Worm (Caenorhabditis elegans) whole organism, L4 larva: ENCODE data around the gene lpr-3.

Experiments
- F49E8.2 ChIP-seq: sonication (generic microtip); optimal IDR thresholded peaks from 2 replicates; lab custom pipeline; 2016; ENCODE audit warnings: missing compliant biosample characterization, mild to moderate bottlenecking, missing genetic modification characterization, borderline replicate concordance
- T26A8.4 ChIP-seq: fragments of 200-800 bp; sonication (Bioruptor generic); IDR thresholded peaks from 2 replicates; pipeline ENCODE4 v1.3.6; 2022; ENCODE audit warnings: missing genetic modification characterization, missing compliant biosample characterization
- Y5F2A.4 ChIP-seq: fragments of 200-800 bp; sonication (Bioruptor generic); optimal IDR thresholded peaks from 2 replicates; lab custom pipeline; 2018; ENCODE audit warnings: mild to moderate bottlenecking, missing genetic modification characterization, missing compliant biosample characterization
- attf-4 ChIP-seq: sonication (generic microtip); optimal IDR thresholded peaks from 3 replicates; lab custom pipeline; 2017; ENCODE audit warnings: missing biosample characterization, missing genetic modification characterization
- ceh-20 ChIP-seq: fragments of 200-800 bp; sonication (Bioruptor generic); IDR thresholded peaks from 2 replicates; pipeline ENCODE4 v1.3.6; 2022; ENCODE audit warnings: missing genetic modification reagents, missing genetic modification characterization, missing compliant biosample characterization
- ceh-28 ChIP-seq: fragments of 150-350 bp; optimal IDR thresholded peaks from 2 replicates; lab custom pipeline; 2014; ENCODE audit warnings: missing biosample characterization, missing genetic modification reagents, missing genetic modification characterization
- ceh-32 ChIP-seq: sonication (generic microtip); optimal IDR thresholded peaks from 2 replicates; lab custom pipeline; 2016; ENCODE audit warnings: mild to moderate bottlenecking, missing genetic modification characterization, missing compliant biosample characterization; ENCODE audit not compliant: poor library complexity
- cey-2 ChIP-seq: sonication (generic microtip); optimal IDR thresholded peaks from 3 replicates; lab custom pipeline; 2017; ENCODE audit warnings: missing genetic modification characterization, mild to moderate bottlenecking, missing compliant biosample characterization, antibody characterized with exemption, borderline replicate concordance; ENCODE audit not compliant: insufficient read depth
- daf-16 ChIP-seq, 3 experiments: sonication (generic microtip); optimal IDR thresholded peaks; 2 replicates each; lab custom pipeline; 2016 to 2017; ENCODE audit warnings: missing genetic modification characterization in 3 of 3, missing genetic modification reagents in 3 of 3, mild to moderate bottlenecking in 2 of 3, missing compliant biosample characterization in 2 of 3, missing biosample characterization in 1 of 3, moderate library complexity in 1 of 3
- daf-19 ChIP-seq: fragments of 200-800 bp; sonication (Bioruptor generic); conservative IDR thresholded peaks from 2 replicates; pipeline ENCODE4 v1.3.6; 2022; ENCODE audit warnings: missing genetic modification characterization, missing compliant biosample characterization
- dmd-6 ChIP-seq: fragments of 200-800 bp; sonication (Bioruptor generic); IDR thresholded peaks from 2 replicates; pipeline ENCODE4 v1.3.6; 2022; ENCODE audit warnings: missing genetic modification reagents, missing genetic modification characterization, missing compliant biosample characterization
- dmd-8 ChIP-seq: fragments of 200-800 bp; sonication (Bioruptor generic); IDR thresholded peaks from 2 replicates; pipeline ENCODE4 v1.3.6; 2022; ENCODE audit warnings: missing genetic modification characterization, missing compliant biosample characterization
- dve-1 ChIP-seq: sonication (generic microtip); optimal IDR thresholded peaks from 2 replicates; lab custom pipeline; 2017; ENCODE audit warnings: antibody characterized with exemption, mild to moderate bottlenecking, missing genetic modification characterization, missing compliant biosample characterization; ENCODE audit not compliant: insufficient read depth
- gei-8 ChIP-seq: fragments of 200-800 bp; sonication (Bioruptor generic); optimal IDR thresholded peaks from 2 replicates; lab custom pipeline; 2018; ENCODE audit warnings: mild to moderate bottlenecking, missing genetic modification characterization, missing compliant biosample characterization
- hlh-11 ChIP-seq: fragments of 200-800 bp; sonication (Bioruptor generic); optimal IDR thresholded peaks from 2 replicates; lab custom pipeline; 2018; ENCODE audit warnings: mild to moderate bottlenecking, missing genetic modification characterization, missing compliant biosample characterization
- hlh-30 ChIP-seq: sonication (generic microtip); optimal IDR thresholded peaks from 2 replicates; lab custom pipeline; 2017; ENCODE audit warnings: antibody characterized with exemption, mild to moderate bottlenecking, missing genetic modification characterization, missing compliant biosample characterization; ENCODE audit not compliant: insufficient read depth
- jun-1 ChIP-seq: fragments of 150-350 bp; optimal IDR thresholded peaks from 2 replicates; lab custom pipeline; 2014; ENCODE audit warnings: missing biosample characterization, missing genetic modification reagents, missing genetic modification characterization
- lin-1 ChIP-seq: fragments of 200-800 bp; sonication (Bioruptor generic); IDR thresholded peaks from 2 replicates; pipeline ENCODE4 v1.3.6; 2022; ENCODE audit warnings: missing genetic modification reagents, missing genetic modification characterization, missing compliant biosample characterization
- lin-13 ChIP-seq: fragments of 150-350 bp; optimal IDR thresholded peaks from 2 replicates; lab custom pipeline; 2014; ENCODE audit warnings: missing biosample characterization, missing genetic modification reagents, missing genetic modification characterization
- lin-29 ChIP-seq: fragments of 200-800 bp; sonication (Bioruptor generic); IDR thresholded peaks from 2 replicates; pipeline ENCODE4 v1.3.6; 2022; ENCODE audit warnings: missing genetic modification reagents, missing genetic modification characterization, missing compliant biosample characterization
- lsy-2 ChIP-seq, 2 experiments: fragments of 150-350 bp in 1 of 2; sonication (generic microtip) in 1 of 2; optimal IDR thresholded peaks; 2 replicates each; lab custom pipeline; 2014 to 2017; ENCODE audit warnings: missing biosample characterization in 2 of 2, missing genetic modification characterization in 2 of 2
- madf-5 ChIP-seq, 2 experiments: fragments of 200-800 bp; sonication (Bioruptor generic); IDR thresholded peaks; 2 replicates each; pipeline ENCODE4 v1.3.6; 2022; ENCODE audit warnings: missing compliant biosample characterization in 2 of 2, missing genetic modification characterization in 2 of 2
- mep-1 ChIP-seq: fragments of 150-350 bp; sonication (generic microtip); optimal IDR thresholded peaks from 3 replicates; lab custom pipeline; 2014; ENCODE audit warnings: missing biosample characterization, missing genetic modification characterization
- mxl-3 ChIP-seq: fragments of 200-800 bp; sonication (Bioruptor generic); optimal IDR thresholded peaks from 2 replicates; lab custom pipeline; 2018; ENCODE audit warnings: mild to moderate bottlenecking, missing genetic modification characterization, missing compliant biosample characterization
- nhr-237 ChIP-seq: sonication (generic microtip); optimal IDR thresholded peaks from 2 replicates; lab custom pipeline; 2017; ENCODE audit warnings: missing biosample characterization, missing genetic modification characterization
- nhr-28 ChIP-seq: fragments of 150-350 bp; optimal IDR thresholded peaks from 2 replicates; lab custom pipeline; 2014; ENCODE audit warnings: missing biosample characterization, missing genetic modification characterization
- nhr-77 ChIP-seq: fragments of 150-350 bp; optimal IDR thresholded peaks from 2 replicates; lab custom pipeline; 2014; ENCODE audit warnings: missing biosample characterization, missing genetic modification characterization
- php-3 ChIP-seq: fragments of 200-800 bp; sonication (Bioruptor generic); IDR thresholded peaks from 2 replicates; pipeline ENCODE4 v1.3.6; 2022; ENCODE audit warnings: missing genetic modification reagents, missing genetic modification characterization, missing compliant biosample characterization
- pqm-1 ChIP-seq: sonication (generic microtip); optimal IDR thresholded peaks from 2 replicates; lab custom pipeline; 2017; ENCODE audit warnings: missing biosample characterization, missing genetic modification characterization
- saeg-2 ChIP-seq: fragments of 200-800 bp; sonication (Bioruptor generic); IDR thresholded peaks from 2 replicates; pipeline ENCODE4 v1.3.6; 2022; ENCODE audit warnings: missing genetic modification reagents, missing genetic modification characterization, missing compliant biosample characterization
- set-16 ChIP-seq: fragments of 200-800 bp; sonication (Bioruptor generic); IDR thresholded peaks from 2 replicates; pipeline ENCODE4 v1.3.6; 2022; ENCODE audit warnings: missing genetic modification reagents, missing genetic modification characterization, missing compliant biosample characterization
- skn-1 ChIP-seq: fragments of 150-350 bp; optimal IDR thresholded peaks from 2 replicates; lab custom pipeline; 2014; ENCODE audit warnings: missing biosample characterization, missing genetic modification characterization
- tra-1 ChIP-seq: fragments of 200-800 bp; sonication (Bioruptor generic); IDR thresholded peaks from 2 replicates; pipeline ENCODE4 v1.3.6; 2022; ENCODE audit warnings: missing genetic modification reagents, missing genetic modification characterization, missing compliant biosample characterization
- unc-39 ChIP-seq: sonication (generic microtip); optimal IDR thresholded peaks from 2 replicates; lab custom pipeline; 2017; ENCODE audit warnings: missing biosample characterization, missing genetic modification characterization
- zfp-2 ChIP-seq: sonication (generic microtip); optimal IDR thresholded peaks from 2 replicates; lab custom pipeline; 2016; ENCODE audit warnings: mild to moderate bottlenecking, missing genetic modification characterization, missing compliant biosample characterization
- zip-2 ChIP-seq: fragments of 150-350 bp; optimal IDR thresholded peaks from 2 replicates; lab custom pipeline; 2014; ENCODE audit warnings: missing biosample characterization, missing genetic modification characterization
- ztf-7 ChIP-seq: fragments of 150-350 bp; optimal IDR thresholded peaks from 2 replicates; lab custom pipeline; 2014; ENCODE audit warnings: missing biosample characterization, missing genetic modification characterization

The lpr-3 gene

DNA sequence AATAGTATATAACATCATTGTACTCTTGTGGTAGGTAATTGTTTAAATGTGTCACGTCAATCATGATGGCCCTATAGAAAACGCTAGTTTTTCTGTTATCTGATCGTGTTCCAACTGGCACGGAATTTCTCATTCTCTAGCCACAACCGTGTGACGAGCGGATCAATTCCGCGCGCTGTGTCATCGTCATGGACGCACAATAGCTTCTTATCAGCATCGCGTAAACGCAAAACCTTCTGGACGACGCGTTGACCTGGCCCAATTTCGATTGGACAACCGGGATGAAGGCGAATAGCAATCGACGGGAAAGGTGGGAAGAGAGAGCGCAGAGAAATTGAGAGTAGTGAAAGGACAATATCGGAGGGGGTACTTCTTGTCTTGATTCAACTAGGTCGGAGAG, at the start of gene lpr-3:
TSS of gene lpr-3 (plus strand) at position 374 of the 400 bp plus-strand sequence.
- TF ChIP-seq hlh-30 = peak; percentile 14
- peak; percentile 45 for TF ChIP-seq mxl-3 (GFP tag; lab: Kevin White, UChicago)
- peak; percentile 11 for TF ChIP-seq nhr-28 (tag; lab: Kevin White, UChicago)
- peak; percentile 61 for TF ChIP-seq hlh-11 (tag; lab: Kevin White, UChicago)
- TF ChIP-seq cey-2 = no peak
- TF ChIP-seq, all 104 proteins: peak for 4

DNA sequence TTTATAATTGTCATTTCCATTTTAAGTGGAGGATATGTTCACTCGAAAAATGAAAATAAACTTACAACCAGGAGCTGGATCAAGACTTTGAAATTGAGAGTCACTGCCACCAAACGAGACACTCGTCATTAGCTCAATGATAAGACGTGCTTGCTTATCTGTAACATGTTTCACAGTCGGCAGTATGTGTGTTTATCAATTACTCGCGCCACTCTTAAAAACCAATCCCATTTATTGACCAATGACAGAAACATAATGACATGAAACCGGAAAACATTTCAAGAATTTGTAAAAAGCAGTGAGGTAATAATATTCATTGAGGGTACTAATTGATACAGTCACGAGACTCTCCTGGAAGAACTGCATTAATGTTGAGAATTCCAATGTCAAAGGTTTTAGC, 49.1 kb upstream of the lpr-3 start, which contains the start of gene del-5:
TSS of gene del-5 (minus strand) at position 130 of the 400 bp plus-strand sequence.
- TF ChIP-seq lin-1 (GFP tag; lab: Robert Waterston, UW) = peak; percentile 67; the same call in 1 of the 2 replicates
- TF ChIP-seq attf-4 (tag; lab: Kevin White, UChicago) = no peak
- no peak for TF ChIP-seq ceh-20
- TF ChIP-seq dmd-6 = peak; percentile 78
- TF ChIP-seq unc-39 (tag; lab: Kevin White, UChicago) = no peak
- peak; percentile 13 for TF ChIP-seq mxl-3 (GFP tag; lab: Kevin White, UChicago)
- peak; percentile 16 for TF ChIP-seq hlh-30
- peak; percentile 57; the same call in 1 of the 2 replicates for TF ChIP-seq php-3 (GFP tag; lab: Robert Waterston, UW)
- TF ChIP-seq ceh-32 (tag; lab: Kevin White, UChicago) = no peak
- peak; percentile 89 for TF ChIP-seq pqm-1 (tag; lab: Kevin White, UChicago)
- TF ChIP-seq hlh-11 (tag; lab: Kevin White, UChicago) = peak; percentile 73
- no peak for TF ChIP-seq mep-1
- peak; percentile 70 for TF ChIP-seq dve-1
- peak; percentile 41 for TF ChIP-seq nhr-28 (tag; lab: Kevin White, UChicago)
- TF ChIP-seq daf-16 (GFP tag; optimal IDR thresholded peaks at IDR 0.05; lab: Kevin White, UChicago) = no peak
- TF ChIP-seq daf-16 (tag; optimal IDR thresholded peaks at IDR 0.05; lab: Kevin White, UChicago) = peak; percentile 95
- TF ChIP-seq tra-1 (GFP tag; lab: Robert Waterston, UW) = peak; percentile 54; the same call in 1 of the 2 replicates
- peak; percentile 58 for TF ChIP-seq nhr-77 (tag; lab: Kevin White, UChicago)
- TF ChIP-seq F49E8.2 (tag; lab: Kevin White, UChicago) = no peak
- peak; percentile 24 for TF ChIP-seq ztf-7 (tag; lab: Kevin White, UChicago)
- TF ChIP-seq skn-1 (tag; lab: Kevin White, UChicago) = no peak
- TF ChIP-seq Y5F2A.4 (GFP tag; lab: Kevin White, UChicago) = no peak

DNA sequence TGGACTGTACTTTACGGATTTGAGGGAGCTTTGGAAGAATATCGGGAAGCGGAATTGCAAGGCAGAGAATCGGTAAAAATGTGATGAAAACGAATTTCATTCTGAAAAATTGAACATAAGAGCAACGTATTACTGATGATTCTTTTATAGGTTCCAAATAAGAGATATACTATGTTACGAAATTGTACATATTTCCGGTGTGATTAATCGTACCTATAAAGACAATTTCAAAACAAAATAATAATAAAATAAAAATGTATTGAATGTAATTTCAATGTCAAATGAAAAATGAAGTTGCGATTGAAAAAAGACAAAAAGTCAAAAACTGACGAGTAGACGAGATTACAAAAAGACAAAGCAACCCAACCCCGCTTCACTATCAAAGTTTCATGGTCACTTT, 48.2 kb upstream of the lpr-3 start, which contains the start of gene ttr-31:
TSS of gene ttr-31 (minus strand) at position 101 of the 400 bp plus-strand sequence.
- no peak for TF ChIP-seq nhr-77 (tag; lab: Kevin White, UChicago)
- TF ChIP-seq daf-16 (GFP tag; optimal IDR thresholded peaks at IDR 0.05; lab: Kevin White, UChicago) = no peak
- TF ChIP-seq daf-16 (tag; optimal IDR thresholded peaks at IDR 0.05; lab: Kevin White, UChicago) = no peak
- no peak for TF ChIP-seq lsy-2 (tag; optimal IDR thresholded peaks at IDR 0.05; lab: Kevin White, UChicago)
- no peak for TF ChIP-seq dmd-8 (GFP tag; lab: Robert Waterston, UW)
- no peak for TF ChIP-seq ceh-28
- no peak for TF ChIP-seq madf-5 (GFP tag; IDR thresholded peaks at IDR 0.05; lab: Robert Waterston, UW)
- no peak for TF ChIP-seq zip-2 (tag; lab: Kevin White, UChicago)
- no peak for TF ChIP-seq lin-29 (GFP tag; lab: Robert Waterston, UW)
- TF ChIP-seq T26A8.4 (GFP tag; lab: Robert Waterston, UW) = no peak
- TF ChIP-seq jun-1 (tag; lab: Kevin White, UChicago) = no peak
- TF ChIP-seq lin-13 (GFP tag; lab: Kevin White, UChicago) = no peak
- no peak for TF ChIP-seq gei-8 (GFP tag; lab: Kevin White, UChicago)
- TF ChIP-seq saeg-2 (GFP tag; lab: Robert Waterston, UW) = no peak
- no peak for TF ChIP-seq set-16 (GFP tag; lab: Robert Waterston, UW)
- no peak for TF ChIP-seq daf-19 (GFP tag; lab: Robert Waterston, UW)
- TF ChIP-seq hlh-11 (tag; lab: Kevin White, UChicago) = no peak
- no peak for TF ChIP-seq zfp-2
- no peak for TF ChIP-seq nhr-237 (tag; lab: Kevin White, UChicago)
